Worm (Caenorhabditis elegans): ENCODE measurements around the gene clec-225.

ce11 chrV:13095654-13096053, 39.0 kb downstream of the clec-225 start, which contains the start of gene C34B4.5:
- no peak for TF ChIP-seq ztf-11 (tag; optimal IDR thresholded peaks at IDR 0.05)
- TF ChIP-seq lsy-2 (tag; optimal IDR thresholded peaks at IDR 0.05), result no peak
- TF ChIP-seq F16B12.6 (tag; optimal IDR thresholded peaks at IDR 0.05), result no peak
- no peak for TF ChIP-seq tbx-2 (tag; optimal IDR thresholded peaks at IDR 0.05)
- no peak for TF ChIP-seq skn-1 (tag; optimal IDR thresholded peaks at IDR 0.05)
- TF ChIP-seq elt-3 (tag; optimal IDR thresholded peaks at IDR 0.05), result no peak
